Worm (Caenorhabditis elegans): ENCODE data around the gene B0432.11.
"Not testable (repeated sequence)": the region's sequence is repeated elsewhere in the genome, so short reads cannot be mapped to it uniquely, and the experiment has no call there.

The B0432.11 gene

DNA sequence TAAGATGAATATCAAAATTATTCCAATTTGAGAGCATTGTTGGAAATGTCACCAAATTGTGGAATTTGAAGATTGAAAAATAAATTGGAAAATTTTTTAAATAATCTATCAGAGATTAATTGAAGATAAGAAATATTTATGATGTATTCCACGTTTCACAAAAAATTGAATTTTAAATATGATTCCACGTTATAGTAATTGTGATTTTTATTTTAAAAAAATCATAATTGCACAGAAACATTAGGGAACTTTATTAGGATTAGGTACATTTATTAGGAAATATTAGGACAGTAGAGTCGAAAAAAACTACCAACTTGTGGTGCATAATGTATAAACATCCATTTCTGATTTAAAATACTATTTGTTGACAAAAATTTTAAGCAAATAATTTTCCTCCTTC, at the start of gene B0432.11:
Gene B0432.11, minus strand, starts transcription at position 101 of the 400 bp plus-strand sequence.
- TF ChIP-seq unc-62 (GFP tag; optimal IDR thresholded peaks at IDR 0.05), result no peak

ce11 chrII:341282-341681, 46.8 kb upstream of the B0432.11 start:
- TF ChIP-seq unc-62 (GFP tag; optimal IDR thresholded peaks at IDR 0.05), result no peak

- TF ChIP-seq unc-62 (GFP tag; optimal IDR thresholded peaks at IDR 0.05), result no peak
These were observed 46.2 kb upstream of the B0432.11 start for ce11 chrII:340714-341113.

ce11 chrII:340224-340623, 45.7 kb upstream of the B0432.11 start, which contains the start of gene clc-31:
clc-31 (plus strand) TSS chrII:340524.
- TF ChIP-seq unc-62 (GFP tag; optimal IDR thresholded peaks at IDR 0.05), result no peak

DNA sequence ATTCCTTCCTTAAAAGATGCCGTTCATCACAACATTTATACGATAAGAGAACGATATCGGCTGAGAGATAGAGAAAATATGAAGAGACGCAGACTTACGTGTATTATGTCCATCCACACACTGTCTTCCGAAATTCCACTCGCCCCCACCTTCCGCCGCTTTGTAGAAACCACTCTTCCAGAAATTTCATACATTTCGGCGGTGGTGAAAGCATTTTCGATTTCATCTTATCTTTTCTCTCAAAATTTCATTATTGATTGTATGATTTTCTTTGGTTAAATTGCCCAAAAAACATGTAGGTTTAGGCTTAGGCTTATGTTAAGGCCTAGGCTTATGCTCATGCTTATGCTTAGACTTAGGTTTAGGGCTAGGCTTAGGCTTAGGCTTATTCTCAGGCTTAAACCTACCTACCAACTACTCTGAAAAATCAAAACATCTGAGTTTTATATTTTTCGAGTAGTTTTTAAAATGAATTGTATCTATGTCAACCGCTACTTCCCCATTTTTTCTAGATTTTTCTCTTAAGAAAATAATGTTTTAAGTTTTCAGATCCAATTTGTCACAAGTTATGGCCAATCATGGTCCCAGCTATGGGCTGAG, 42.8 kb upstream of the B0432.11 start, which contains the start of gene cpn-2:
Gene cpn-2, plus strand, starts transcription at position 550 of the 600 bp plus-strand sequence.
- TF ChIP-seq unc-62 (GFP tag; optimal IDR thresholded peaks at IDR 0.05), result no peak

ce11 chrII:334828-335227, 40.3 kb upstream of the B0432.11 start:
- no peak for TF ChIP-seq unc-62 (GFP tag; optimal IDR thresholded peaks at IDR 0.05)

DNA sequence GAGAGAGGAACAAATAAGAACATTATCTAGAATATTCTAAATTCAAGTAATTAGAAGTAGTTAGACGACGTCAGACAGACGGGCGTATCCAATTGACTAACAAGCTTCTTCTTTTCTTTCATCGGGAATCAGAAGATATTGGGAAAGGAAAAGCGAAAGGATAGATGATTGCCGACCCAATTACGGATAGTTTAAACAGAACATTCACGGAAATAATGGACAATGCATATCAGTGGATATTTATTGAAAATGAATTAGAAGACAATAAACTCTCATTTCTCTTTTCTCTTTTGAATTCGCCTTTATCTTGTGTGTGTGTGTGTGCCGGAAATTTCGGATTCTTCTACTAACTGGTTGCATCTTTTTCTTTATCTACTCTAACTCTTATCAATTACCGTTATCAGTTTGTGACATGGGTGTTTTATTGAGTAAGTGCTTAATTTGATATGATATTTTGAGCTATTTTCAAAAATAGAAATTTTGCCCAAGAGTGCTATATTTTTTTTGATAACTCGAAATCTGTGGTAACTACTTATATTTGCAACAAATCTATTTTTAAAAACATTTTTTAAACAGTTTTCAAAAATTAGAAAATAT, 39.4 kb upstream of the B0432.11 start:
- no peak for TF ChIP-seq unc-62 (GFP tag; optimal IDR thresholded peaks at IDR 0.05)

DNA sequence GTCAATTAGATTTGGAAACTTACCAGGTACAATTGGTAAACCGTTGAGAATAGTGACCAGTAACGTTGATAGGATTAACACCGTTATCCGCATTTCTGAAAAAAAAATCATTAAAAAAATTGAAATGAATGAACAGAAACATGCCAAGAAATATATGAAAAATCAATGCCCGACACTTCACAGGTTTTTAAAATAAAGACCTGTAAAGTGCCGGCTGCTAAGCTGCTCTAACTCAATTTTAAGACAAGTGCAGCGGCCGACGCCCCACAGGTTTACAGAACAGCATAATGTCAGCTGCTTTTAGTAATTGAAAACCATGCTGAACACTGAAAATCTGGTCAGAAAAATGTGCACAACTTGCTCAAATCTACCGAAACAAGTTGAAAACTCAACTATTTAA, 37.9 kb upstream of the B0432.11 start, which contains the start of gene cbn-1:
Gene cbn-1, minus strand, starts transcription at position 101 of the 400 bp plus-strand sequence.
- TF ChIP-seq unc-62 (GFP tag; optimal IDR thresholded peaks at IDR 0.05), result no peak

DNA sequence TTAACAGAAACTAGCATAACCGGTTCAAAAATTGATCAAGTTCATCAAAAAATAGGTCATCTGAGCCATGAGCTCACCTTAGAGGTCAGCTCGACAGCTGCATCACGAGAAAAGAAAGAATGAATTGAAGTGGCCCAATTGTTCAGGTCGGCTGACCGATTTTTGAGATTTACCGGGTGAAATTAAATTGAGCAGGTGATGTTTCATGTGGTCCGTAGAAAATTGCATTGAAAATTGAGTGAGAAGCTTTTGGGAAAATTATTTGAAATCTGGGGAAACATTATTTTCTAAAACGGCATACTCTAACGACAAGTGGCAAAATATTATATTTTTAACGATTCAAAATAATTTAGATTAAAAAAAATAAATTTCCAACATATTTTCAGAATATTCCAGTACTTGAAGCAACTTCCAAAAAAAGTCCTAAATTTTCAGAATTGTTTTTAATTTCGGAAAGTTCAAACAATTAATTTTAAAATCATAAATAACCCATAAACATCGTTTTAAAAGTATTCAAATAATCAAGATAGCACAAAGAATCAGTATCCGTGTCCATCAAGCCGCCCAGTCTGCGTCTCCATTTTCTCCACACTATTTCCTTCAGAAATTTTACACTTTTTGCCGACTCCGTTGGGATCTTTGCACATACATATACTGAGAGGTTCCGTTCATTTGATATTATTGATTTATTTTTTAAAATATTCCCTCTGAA, 31.3 kb upstream of the B0432.11 start, which contains the start of gene sgcb-1:
Gene sgcb-1, plus strand, starts transcription at position 662 of the 712 bp plus-strand sequence.
- no peak for TF ChIP-seq unc-62 (GFP tag; optimal IDR thresholded peaks at IDR 0.05)

DNA sequence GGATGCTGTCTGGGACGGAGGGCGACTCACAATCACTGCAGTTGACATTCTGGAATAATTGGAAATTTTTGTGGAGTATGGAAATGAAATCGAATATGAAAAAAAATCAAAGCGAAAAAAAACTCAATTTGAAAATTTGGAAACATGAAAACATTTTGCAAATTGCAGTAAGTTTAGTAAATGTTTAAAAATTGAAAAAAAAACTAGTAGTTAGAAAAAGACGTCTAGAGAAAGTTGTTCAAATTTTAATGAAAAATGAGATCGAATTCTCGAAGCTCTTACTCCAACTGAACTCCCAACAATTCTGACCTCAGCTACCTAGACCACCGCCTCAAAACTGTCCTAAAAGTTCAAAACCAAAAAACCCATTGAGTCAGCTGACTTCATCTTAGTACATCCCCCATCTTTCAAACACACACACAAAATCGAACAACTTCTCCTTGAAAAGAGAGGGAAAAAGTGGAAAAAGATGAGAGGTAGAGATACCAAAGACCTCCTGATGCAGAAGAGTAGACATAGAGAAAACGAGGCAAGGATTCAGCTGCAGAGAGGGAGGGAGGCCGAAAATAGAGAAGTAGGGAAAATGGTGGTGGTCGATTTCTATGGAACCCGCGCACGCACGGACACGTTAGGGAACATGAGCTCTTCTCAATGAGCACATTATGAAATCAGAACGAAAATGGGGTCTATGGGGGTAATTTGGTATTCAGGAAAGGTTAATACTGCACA, 28.7 kb upstream of the B0432.11 start, which contains the start of gene K01A2.10:
Gene K01A2.10, minus strand, starts transcription at position 51 of the 729 bp plus-strand sequence.
- no peak for TF ChIP-seq unc-62 (GFP tag; optimal IDR thresholded peaks at IDR 0.05)

DNA sequence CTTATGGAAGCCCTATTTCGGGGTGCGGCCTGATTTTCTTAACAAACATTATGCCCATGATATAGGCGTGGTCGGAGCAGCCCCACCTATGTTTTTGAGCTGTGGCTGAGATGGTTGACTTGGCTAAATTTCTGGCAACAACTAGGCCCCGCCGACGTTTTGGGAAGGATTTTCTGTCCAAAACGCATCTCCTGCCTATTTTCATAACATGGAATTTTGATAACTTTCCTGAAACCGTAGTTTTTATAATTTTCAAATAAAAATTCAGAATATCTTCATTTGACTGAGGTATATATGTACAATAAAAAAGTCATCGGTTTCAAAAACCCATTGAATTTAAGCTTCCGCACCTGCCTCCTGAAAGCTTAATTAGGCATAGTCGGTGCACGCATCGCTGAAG, 26.7 kb upstream of the B0432.11 start:
- no peak for TF ChIP-seq unc-62 (GFP tag; optimal IDR thresholded peaks at IDR 0.05)

ce11 chrII:320783-321182, 26.3 kb upstream of the B0432.11 start:
- no peak for TF ChIP-seq unc-62 (GFP tag; optimal IDR thresholded peaks at IDR 0.05)

- TF ChIP-seq unc-62 (GFP tag; optimal IDR thresholded peaks at IDR 0.05), result no peak
These were observed 25.0 kb upstream of the B0432.11 start, which contains the start of gene far-7 for ce11 chrII:319459-319858. far-7 (plus strand) TSS chrII:319789.

- TF ChIP-seq unc-62 (GFP tag; optimal IDR thresholded peaks at IDR 0.05), result no peak
These were observed 19.0 kb upstream of the B0432.11 start for ce11 chrII:313540-313939.

- not testable (repeated sequence) for TF ChIP-seq unc-62 (GFP tag; optimal IDR thresholded peaks at IDR 0.05)
These were observed 17.6 kb upstream of the B0432.11 start, which contains the start of gene mps-2 for ce11 chrII:312110-312509. mps-2 (minus strand) TSS chrII:312210.

DNA sequence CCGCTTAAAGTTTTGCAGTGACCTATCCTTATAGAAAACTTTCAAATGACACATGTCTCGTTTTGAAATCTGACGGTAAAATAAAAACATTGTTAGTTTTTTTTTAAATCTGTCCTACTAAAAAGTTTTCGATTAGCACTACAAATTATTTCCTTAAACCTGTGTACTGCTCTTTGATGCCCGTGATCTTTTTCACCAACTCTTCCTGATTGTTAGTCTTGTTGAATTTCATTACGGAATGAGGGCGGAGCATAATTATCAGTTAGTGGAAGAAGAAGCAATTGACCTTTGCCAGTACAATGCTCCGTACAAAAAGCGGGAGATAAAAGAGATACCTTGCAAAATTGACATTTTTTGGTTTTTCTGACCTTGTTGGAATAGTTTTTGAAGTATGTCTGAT, 12.6 kb upstream of the B0432.11 start, which contains the start of gene K01A2.4:
Gene K01A2.4, plus strand, starts transcription at position 301 of the 400 bp plus-strand sequence.
- TF ChIP-seq unc-62 (GFP tag; optimal IDR thresholded peaks at IDR 0.05), result no peak

Data from whole organism, dauer.